Worm (Caenorhabditis elegans): ENCODE results near the gene C31E10.11.

- TF ChIP-seq unc-120 (tag; optimal IDR thresholded peaks at IDR 0.05; ENCODE audit: poor library complexity, severe bottlenecking) (no peak), lin-13 (tag; optimal IDR thresholded peaks at IDR 0.05) (no peak), nhr-76 (tag; optimal IDR thresholded peaks at IDR 0.05) (no peak), sptf-1 (tag; optimal IDR thresholded peaks at IDR 0.05) (no peak), ceh-43 (GFP tag; optimal IDR thresholded peaks at IDR 0.05) (no peak), elt-1 (tag; optimal IDR thresholded peaks at IDR 0.05; ENCODE audit: borderline replicate concordance, insufficient read depth) (no peak), nhr-2 (tag; optimal IDR thresholded peaks at IDR 0.05) (no peak), unc-62 (GFP tag; optimal IDR thresholded peaks at IDR 0.05) (no peak)
Observed at ce11 chrX:13946693-13947583, 43.6 kb downstream of the C31E10.11 start.
